Worm (Caenorhabditis elegans): ENCODE results near the gene twk-22.

- TF ChIP-seq dao-5 (tag; optimal IDR thresholded peaks at IDR 0.05) (no peak), W03F9.2 (tag; optimal IDR thresholded peaks at IDR 0.05) (no peak)
Measured at ce11 chrX:16317629-16318028, 11.4 kb downstream of the twk-22 start, which contains the start of gene T01B4.3.
